Worm (Caenorhabditis elegans): Measurements from ENCODE around the gene ins-9.

- TF ChIP-seq W03F9.2 (tag; optimal IDR thresholded peaks at IDR 0.05) (no peak), him-1 (tag; optimal IDR thresholded peaks at IDR 0.05) (no peak)
These were observed 8.3 kb upstream of the ins-9 start, which contains the start of gene C06E2.1 for ce11 chrX:8874748-8875147.

Data from whole organism, L4/young adult.